Worm (Caenorhabditis elegans) whole organism, young adult: Measurements from ENCODE around the gene F13B12.7.

Source experiments
- ama-1 ChIP-seq, 3 experiments: fragments of 150-350 bp in 1 of 3; sonication (generic microtip) in 2 of 3; optimal IDR thresholded peaks; 2 replicates each; lab custom pipeline; 2014 to 2018; ENCODE audit warnings: missing biosample characterization in 2 of 3, missing genetic modification characterization in 2 of 3, missing genetic modification reagents in 2 of 3
- ets-4 ChIP-seq: fragments of 200-800 bp; sonication (Bioruptor generic); optimal IDR thresholded peaks from 2 replicates; lab custom pipeline; 2018; ENCODE audit warnings: mild to moderate bottlenecking, missing genetic modification characterization, missing compliant biosample characterization
- mxl-1 ChIP-seq: sonication (generic microtip); optimal IDR thresholded peaks from 2 replicates; lab custom pipeline; 2016; ENCODE audit warnings: missing genetic modification characterization, missing compliant biosample characterization
- rec-8 ChIP-seq, 2 experiments: sonication (generic microtip); optimal IDR thresholded peaks; 2 replicates each; lab custom pipeline; 2016; ENCODE audit warnings: mild to moderate bottlenecking in 2 of 2, missing genetic modification characterization in 2 of 2, missing genetic modification reagents in 2 of 2, missing genotype in 2 of 2, missing biosample characterization in 1 of 2, missing compliant biosample characterization in 1 of 2, moderate library complexity in 1 of 2
- zfh-2 ChIP-seq: fragments of 200-800 bp; sonication (Bioruptor generic); conservative IDR thresholded peaks from 2 replicates; pipeline ENCODE4 v1.3.6; 2022; ENCODE audit warnings: missing genetic modification reagents, missing genetic modification characterization, missing compliant biosample characterization

- no peak for TF ChIP-seq mxl-1 (tag; lab: Kevin White, UChicago)
- no peak for TF ChIP-seq ets-4
- no peak for TF ChIP-seq zfh-2 (GFP tag; lab: Robert Waterston, UW)
- no peak for TF ChIP-seq ama-1 (optimal IDR thresholded peaks at IDR 0.05; lab: Kevin White, UChicago)
- TF ChIP-seq ama-1 (GFP tag; optimal IDR thresholded peaks at IDR 0.05; lab: Kevin White, UChicago), result no peak
- no peak for TF ChIP-seq rec-8 (tag; optimal IDR thresholded peaks at IDR 0.05; lab: Kevin White, UChicago)
These were observed 34.2 kb upstream of the F13B12.7 start, which contains the start of gene rfk-1 for ce11 chrIV:10409377-10409776.
